Worm (Caenorhabditis elegans) whole organism, L2 larva: ENCODE measurements around the gene F58F6.5.

Experiments
- R02D3.7 ChIP-seq: fragments of 150-350 bp; optimal IDR thresholded peaks from 2 replicates; lab custom pipeline; 2014; ENCODE audit warnings: missing biosample characterization, missing genetic modification characterization
- aly-2 ChIP-seq: fragments of 150-350 bp; optimal IDR thresholded peaks from 2 replicates; lab custom pipeline; 2014; ENCODE audit warnings: missing biosample characterization, missing genetic modification characterization
- ama-1 ChIP-seq: fragments of 150-350 bp; optimal IDR thresholded peaks from 2 replicates; lab custom pipeline; 2018; ENCODE audit warnings: inconsistent platforms
- blmp-1 ChIP-seq: sonication (generic microtip); optimal IDR thresholded peaks from 2 replicates; lab custom pipeline; 2017; ENCODE audit warnings: missing genetic modification characterization, mild to moderate bottlenecking, missing compliant biosample characterization, antibody characterized with exemption, moderate library complexity; ENCODE audit not compliant: insufficient read depth
- ceh-82 ChIP-seq: fragments of 150-350 bp; optimal IDR thresholded peaks from 2 replicates; lab custom pipeline; 2014; ENCODE audit warnings: missing biosample characterization, missing genetic modification characterization
- fos-1 ChIP-seq: fragments of 150-350 bp; optimal IDR thresholded peaks from 2 replicates; lab custom pipeline; 2014; ENCODE audit warnings: missing biosample characterization, missing genetic modification characterization
- lin-11 ChIP-seq: fragments of 150-350 bp; sonication (generic microtip); optimal IDR thresholded peaks from 2 replicates; lab custom pipeline; 2014; ENCODE audit warnings: missing biosample characterization, missing genetic modification characterization, inconsistent platforms, mixed read lengths
- lin-13 ChIP-seq: fragments of 150-350 bp; optimal IDR thresholded peaks from 2 replicates; lab custom pipeline; 2014; ENCODE audit warnings: missing biosample characterization, missing genetic modification reagents, missing genetic modification characterization
- nhr-10 ChIP-seq: sonication (generic microtip); optimal IDR thresholded peaks from 2 replicates; lab custom pipeline; 2017; ENCODE audit warnings: missing biosample characterization, missing genetic modification characterization
- nhr-12 ChIP-seq: fragments of 150-350 bp; optimal IDR thresholded peaks from 2 replicates; lab custom pipeline; 2014; ENCODE audit warnings: missing biosample characterization, missing genetic modification characterization
- nhr-237 ChIP-seq: fragments of 150-350 bp; optimal IDR thresholded peaks from 2 replicates; lab custom pipeline; 2014; ENCODE audit warnings: missing biosample characterization, missing genetic modification characterization
- nhr-77 ChIP-seq: fragments of 150-350 bp; optimal IDR thresholded peaks from 2 replicates; lab custom pipeline; 2014; ENCODE audit warnings: missing biosample characterization, missing genetic modification characterization
- unc-62 ChIP-seq: fragments of 150-350 bp; optimal IDR thresholded peaks from 2 replicates; lab custom pipeline; 2014; ENCODE audit warnings: missing biosample characterization, missing genetic modification reagents, missing genetic modification characterization
- ztf-11 ChIP-seq: sonication (generic microtip); optimal IDR thresholded peaks from 2 replicates; lab custom pipeline; 2017; ENCODE audit warnings: missing biosample characterization, missing genetic modification characterization

ce11 chrIV:1380350-1380749 lies 36.9 kb downstream of the F58F6.5 start:
- no peak for TF ChIP-seq aly-2 (tag; lab: Kevin White, UChicago)
- TF ChIP-seq nhr-77 = no peak
- TF ChIP-seq R02D3.7 = no peak
- TF ChIP-seq blmp-1 = no peak
- TF ChIP-seq fos-1 (tag; lab: Kevin White, UChicago) = no peak
- TF ChIP-seq nhr-12 (tag; lab: Kevin White, UChicago) = no peak
- no peak for TF ChIP-seq nhr-10
- TF ChIP-seq lin-13 = no peak
- no peak for TF ChIP-seq ama-1 (lab: Kevin White, UChicago)
- no peak for TF ChIP-seq ceh-82 (tag; lab: Kevin White, UChicago)
- TF ChIP-seq unc-62 (GFP tag; lab: Kevin White, UChicago) = no peak
- no peak for TF ChIP-seq nhr-237 (tag; lab: Kevin White, UChicago)
- no peak for TF ChIP-seq lin-11 (tag; lab: Kevin White, UChicago)
- no peak for TF ChIP-seq ztf-11 (tag; lab: Kevin White, UChicago)
